Worm (Caenorhabditis elegans) whole organism, L1 larva: Measurements from ENCODE around the gene erd-2.1.

ENCODE experiments used
- hlh-17 ChIP-seq: fragments of 200-800 bp; sonication (Bioruptor generic); optimal IDR thresholded peaks from 2 replicates; lab custom pipeline; 2018; ENCODE audit warnings: missing genetic modification characterization, mild to moderate bottlenecking, missing compliant biosample characterization, moderate library complexity, borderline replicate concordance
- nhr-237 ChIP-seq: fragments of 150-350 bp; optimal IDR thresholded peaks from 2 replicates; lab custom pipeline; 2014; ENCODE audit warnings: missing biosample characterization, missing genetic modification characterization
- unc-130 ChIP-seq: fragments of 150-350 bp; optimal IDR thresholded peaks from 2 replicates; lab custom pipeline; 2017; ENCODE audit warnings: missing biosample characterization, missing genetic modification characterization, inconsistent platforms

ce11 chrX:10148235-10148872 is 10.3 kb downstream of the erd-2.1 start:
- TF ChIP-seq nhr-237: no peak
- TF ChIP-seq unc-130 (tag; lab: Kevin White, UChicago): no peak
- no peak for TF ChIP-seq hlh-17
